Worm (Caenorhabditis elegans) whole organism, L1 larva: ENCODE results near the gene puf-9.

ENCODE experiments used
- alr-1 ChIP-seq: fragments of 200-800 bp; sonication (Bioruptor generic); optimal IDR thresholded peaks from 2 replicates; lab custom pipeline; 2018; ENCODE audit warnings: borderline replicate concordance, mild to moderate bottlenecking, missing genetic modification characterization, missing compliant biosample characterization
- ceh-82 ChIP-seq, 3 experiments: fragments of 150-350 bp in 1 of 3; sonication (generic microtip) in 2 of 3; optimal IDR thresholded peaks; 2 replicates each; lab custom pipeline; 2014 to 2017; ENCODE audit warnings: missing biosample characterization in 3 of 3, missing genetic modification characterization in 3 of 3
- ceh-88 ChIP-seq: fragments of 200-800 bp; sonication (Bioruptor generic); IDR thresholded peaks from 2 replicates; pipeline ENCODE4 v1.3.6; 2022; ENCODE audit warnings: missing genetic modification characterization, missing compliant biosample characterization
- ces-1 ChIP-seq: fragments of 150-350 bp; optimal IDR thresholded peaks from 2 replicates; lab custom pipeline; 2014; ENCODE audit warnings: missing biosample characterization, missing genetic modification reagents, missing genetic modification characterization
- elt-3 ChIP-seq, 6 experiments: fragments of 150-350 bp in 1 of 6; sonication (generic microtip); optimal IDR thresholded peaks; 2 replicates each; lab custom pipeline; 2017 to 2018; ENCODE audit warnings: missing biosample characterization in 6 of 6, missing genetic modification characterization in 6 of 6, inconsistent platforms in 1 of 6
- fos-1 ChIP-seq: fragments of 150-350 bp; optimal IDR thresholded peaks from 2 replicates; lab custom pipeline; 2014; ENCODE audit warnings: missing biosample characterization, missing genetic modification characterization
- irx-1 ChIP-seq: sonication (generic microtip); optimal IDR thresholded peaks from 2 replicates; lab custom pipeline; 2016; ENCODE audit warnings: missing genetic modification characterization, missing compliant biosample characterization
- lin-39 ChIP-seq: fragments of 150-350 bp; optimal IDR thresholded peaks from 2 replicates; lab custom pipeline; 2014; ENCODE audit warnings: missing biosample characterization, missing genetic modification reagents, missing genetic modification characterization
- mep-1 ChIP-seq: fragments of 150-350 bp; optimal IDR thresholded peaks from 2 replicates; lab custom pipeline; 2014; ENCODE audit warnings: missing biosample characterization, missing genetic modification characterization
- nhr-71 ChIP-seq: sonication (generic microtip); optimal IDR thresholded peaks from 2 replicates; lab custom pipeline; 2016; ENCODE audit warnings: mild to moderate bottlenecking, missing genetic modification characterization, moderate library complexity, missing compliant biosample characterization
- pqm-1 ChIP-seq: sonication (generic microtip); optimal IDR thresholded peaks from 3 replicates; lab custom pipeline; 2017; ENCODE audit warnings: missing biosample characterization, missing genetic modification characterization
- unc-62 ChIP-seq: fragments of 150-350 bp; optimal IDR thresholded peaks from 2 replicates; lab custom pipeline; 2014; ENCODE audit warnings: missing biosample characterization, missing genetic modification reagents, missing genetic modification characterization
- zag-1 ChIP-seq: fragments of 150-350 bp; optimal IDR thresholded peaks from 2 replicates; lab custom pipeline; 2014; ENCODE audit warnings: missing biosample characterization, missing genetic modification characterization
- ztf-11 ChIP-seq, 2 experiments: sonication (generic microtip); optimal IDR thresholded peaks; 2 replicates each; lab custom pipeline; 2016 to 2017; ENCODE audit warnings: missing genetic modification characterization in 2 of 2, missing biosample characterization in 1 of 2, missing compliant biosample characterization in 1 of 2

ce11 chrX:5885565-5885964 lies 44.2 kb downstream of the puf-9 start, which contains the start of gene flp-7:
- TF ChIP-seq fos-1 (tag; lab: Kevin White, UChicago), result no peak
- no peak for TF ChIP-seq ces-1
- TF ChIP-seq ztf-11 (tag; optimal IDR thresholded peaks at IDR 0.05; lab: Kevin White, UChicago), result no peak
- no peak for TF ChIP-seq ceh-88
- TF ChIP-seq elt-3 (tag; optimal IDR thresholded peaks at IDR 0.05; lab: Kevin White, UChicago), result no peak
- TF ChIP-seq pqm-1 (tag; lab: Kevin White, UChicago), result no peak
- no peak for TF ChIP-seq nhr-71
- TF ChIP-seq alr-1 (tag; lab: Kevin White, UChicago), result no peak
- TF ChIP-seq mep-1 (tag; lab: Kevin White, UChicago), result no peak
- no peak for TF ChIP-seq unc-62 (GFP tag; lab: Kevin White, UChicago)
- TF ChIP-seq zag-1 (tag; lab: Kevin White, UChicago), result no peak
- no peak for TF ChIP-seq lin-39 (tag; lab: Kevin White, UChicago)
- no peak for TF ChIP-seq irx-1 (tag; lab: Kevin White, UChicago)
- no peak for TF ChIP-seq ceh-82 (tag; optimal IDR thresholded peaks at IDR 0.05; lab: Kevin White, UChicago)
